Fruit fly (Drosophila melanogaster): ENCODE data around the gene CG10013.

CG10013 gene

dm6 chr3R:12323221-12323620 is at the start of gene CG10013:
Gene CG10013 (plus strand): TSS chr3R:12323521.
- no peak for TF ChIP-seq sv (GFP tag; optimal IDR thresholded peaks at IDR 0.05)
- no peak for TF ChIP-seq Myc (optimal IDR thresholded peaks at IDR 0.05)

dm6 chr3R:12279019-12279418 is 44.3 kb upstream of the CG10013 start:
- TF ChIP-seq OdsH (GFP tag; optimal IDR thresholded peaks at IDR 0.05) (no peak), jim (GFP tag; optimal IDR thresholded peaks at IDR 0.05) (no peak), Rel (GFP tag; optimal IDR thresholded peaks at IDR 0.05) (no peak), Rel (tag; optimal IDR thresholded peaks at IDR 0.05) (peak; percentile 38), Hnf4 (GFP tag; optimal IDR thresholded peaks at IDR 0.05) (peak; percentile 18), dl (GFP tag; optimal IDR thresholded peaks at IDR 0.05; ENCODE audit: insufficient read depth in 1 of 2, partially characterized antibody in 2 of 2) (peak; percentile 33 to 40), Hr78 (GFP tag; optimal IDR thresholded peaks at IDR 0.05) (no peak), Myc (optimal IDR thresholded peaks at IDR 0.05) (no peak), Dif (GFP tag; optimal IDR thresholded peaks at IDR 0.05; ENCODE audit: partially characterized antibody) (peak; percentile 18), tai (GFP tag; optimal IDR thresholded peaks at IDR 0.05) (no peak), CrebA (GFP tag; optimal IDR thresholded peaks at IDR 0.05; ENCODE audit: borderline replicate concordance) (no peak), Mio (GFP tag; optimal IDR thresholded peaks at IDR 0.05) (no peak)

- TF ChIP-seq dmrt93B (GFP tag; optimal IDR thresholded peaks at IDR 0.05) (no peak), jim (GFP tag; optimal IDR thresholded peaks at IDR 0.05) (no peak), Hr83 (GFP tag; optimal IDR thresholded peaks at IDR 0.05; ENCODE audit: poor library complexity, severe bottlenecking) (peak; percentile 79), woc (GFP tag; optimal IDR thresholded peaks at IDR 0.05) (no peak), Rel (GFP tag; optimal IDR thresholded peaks at IDR 0.05) (no peak), Rel (tag; optimal IDR thresholded peaks at IDR 0.05) (peak; percentile 50), rgr (GFP tag; optimal IDR thresholded peaks at IDR 0.05) (no peak), Jra (GFP tag; optimal IDR thresholded peaks at IDR 0.05) (no peak), ey (GFP tag; optimal IDR thresholded peaks at IDR 0.05) (no peak), CG9705 (GFP tag; optimal IDR thresholded peaks at IDR 0.05) (no peak), foxo (GFP tag; optimal IDR thresholded peaks at IDR 0.05) (peak in 1 of 2 experiments; percentile 7), CG32264 (GFP tag; optimal IDR thresholded peaks at IDR 0.05) (no peak), lola (GFP tag; optimal IDR thresholded peaks at IDR 0.05) (no peak), N (GFP tag; optimal IDR thresholded peaks at IDR 0.05) (no peak), Vsx2 (GFP tag; optimal IDR thresholded peaks at IDR 0.05; ENCODE audit: partially characterized antibody) (peak; percentile 36), dl (GFP tag; optimal IDR thresholded peaks at IDR 0.05; ENCODE audit: insufficient read depth in 1 of 2, partially characterized antibody in 2 of 2) (peak in 1 of 2 experiments; percentile 13), Hr78 (GFP tag; optimal IDR thresholded peaks at IDR 0.05) (no peak), Dif (GFP tag; optimal IDR thresholded peaks at IDR 0.05; ENCODE audit: partially characterized antibody) (peak; percentile 87), GATAd (GFP tag; optimal IDR thresholded peaks at IDR 0.05) (no peak), brk (GFP tag; optimal IDR thresholded peaks at IDR 0.05) (no peak), pan (optimal IDR thresholded peaks at IDR 0.05) (no peak), OdsH (GFP tag; optimal IDR thresholded peaks at IDR 0.05) (no peak), br (GFP tag; optimal IDR thresholded peaks at IDR 0.05) (peak; percentile 17), h (GFP tag; optimal IDR thresholded peaks at IDR 0.05) (peak; percentile 4), sv (GFP tag; optimal IDR thresholded peaks at IDR 0.05) (no peak), CrebA (GFP tag; optimal IDR thresholded peaks at IDR 0.05; ENCODE audit: borderline replicate concordance) (peak; percentile 45), sage (GFP tag; optimal IDR thresholded peaks at IDR 0.05) (no peak), Dfd (GFP tag; optimal IDR thresholded peaks at IDR 0.05) (no peak), usp (GFP tag; optimal IDR thresholded peaks at IDR 0.05) (no peak)
Observed at dm6 chr3R:12280729-12281342, 42.5 kb upstream of the CG10013 start.

dm6 chr3R:12285589-12285988 is 37.7 kb upstream of the CG10013 start:
- TF ChIP-seq GATAd (GFP tag; optimal IDR thresholded peaks at IDR 0.05) (no peak), pan (optimal IDR thresholded peaks at IDR 0.05) (no peak), N (GFP tag; optimal IDR thresholded peaks at IDR 0.05) (no peak), brk (GFP tag; optimal IDR thresholded peaks at IDR 0.05) (no peak), HLH106 (tag; optimal IDR thresholded peaks at IDR 0.05) (no peak), sv (GFP tag; optimal IDR thresholded peaks at IDR 0.05) (no peak), Myc (optimal IDR thresholded peaks at IDR 0.05) (no peak)

Measured in whole organism, wandering third instar larva.